Worm (Caenorhabditis elegans) whole organism, L2 larva: ENCODE data around the gene efl-2.

Experiments
- C34F6.9 ChIP-seq: fragments of 150-350 bp; optimal IDR thresholded peaks from 2 replicates; lab custom pipeline; 2014; ENCODE audit warnings: missing biosample characterization, missing genetic modification characterization
- R02D3.7 ChIP-seq: fragments of 150-350 bp; optimal IDR thresholded peaks from 2 replicates; lab custom pipeline; 2014; ENCODE audit warnings: missing biosample characterization, missing genetic modification characterization
- Y55F3AM.14 ChIP-seq: fragments of 200-800 bp; sonication (Bioruptor generic); optimal IDR thresholded peaks from 2 replicates; lab custom pipeline; 2018; ENCODE audit warnings: mild to moderate bottlenecking, missing genetic modification characterization, missing compliant biosample characterization
- ZK546.5 ChIP-seq: sonication (generic microtip); optimal IDR thresholded peaks from 2 replicates; lab custom pipeline; 2017; ENCODE audit warnings: missing biosample characterization, missing genetic modification characterization
- alr-1 ChIP-seq: fragments of 150-350 bp; optimal IDR thresholded peaks from 2 replicates; lab custom pipeline; 2014; ENCODE audit warnings: missing biosample characterization, missing genetic modification characterization
- blmp-1 ChIP-seq: sonication (generic microtip); optimal IDR thresholded peaks from 2 replicates; lab custom pipeline; 2017; ENCODE audit warnings: missing genetic modification characterization, mild to moderate bottlenecking, missing compliant biosample characterization, antibody characterized with exemption, moderate library complexity; ENCODE audit not compliant: insufficient read depth
- ceh-16 ChIP-seq: fragments of 150-350 bp; optimal IDR thresholded peaks from 2 replicates; lab custom pipeline; 2014; ENCODE audit warnings: missing biosample characterization, missing genetic modification characterization
- ceh-82 ChIP-seq: fragments of 150-350 bp; optimal IDR thresholded peaks from 2 replicates; lab custom pipeline; 2014; ENCODE audit warnings: missing biosample characterization, missing genetic modification characterization
- crh-2 ChIP-seq: sonication (generic microtip); optimal IDR thresholded peaks from 2 replicates; lab custom pipeline; 2017; ENCODE audit warnings: missing biosample characterization, missing genetic modification characterization
- elt-1 ChIP-seq: fragments of 150-350 bp; optimal IDR thresholded peaks from 2 replicates; lab custom pipeline; 2014; ENCODE audit warnings: missing biosample characterization, missing genetic modification characterization
- gmeb-1 ChIP-seq: fragments of 150-350 bp; optimal IDR thresholded peaks from 2 replicates; lab custom pipeline; 2014; ENCODE audit warnings: missing biosample characterization, missing genetic modification characterization
- lin-13 ChIP-seq: fragments of 150-350 bp; optimal IDR thresholded peaks from 2 replicates; lab custom pipeline; 2014; ENCODE audit warnings: missing biosample characterization, missing genetic modification reagents, missing genetic modification characterization
- lin-39 ChIP-seq: fragments of 150-350 bp; optimal IDR thresholded peaks from 2 replicates; lab custom pipeline; 2014; ENCODE audit warnings: missing biosample characterization, missing genetic modification reagents, missing genetic modification characterization
- mab-5 ChIP-seq: fragments of 150-350 bp; optimal IDR thresholded peaks from 2 replicates; lab custom pipeline; 2014; ENCODE audit warnings: missing biosample characterization, missing genetic modification characterization
- mbf-1 ChIP-seq: sonication (generic microtip); optimal IDR thresholded peaks from 2 replicates; lab custom pipeline; 2017; ENCODE audit warnings: missing biosample characterization, missing genetic modification characterization
- mdl-1 ChIP-seq, 2 experiments: fragments of 150-350 bp in 1 of 2; sonication (generic microtip) in 1 of 2; optimal IDR thresholded peaks; 2 replicates each; lab custom pipeline; 2017; ENCODE audit warnings: missing biosample characterization in 2 of 2, missing genetic modification characterization in 2 of 2
- nhr-10 ChIP-seq: sonication (generic microtip); optimal IDR thresholded peaks from 2 replicates; lab custom pipeline; 2017; ENCODE audit warnings: missing biosample characterization, missing genetic modification characterization
- nhr-129 ChIP-seq: fragments of 150-350 bp; optimal IDR thresholded peaks from 2 replicates; lab custom pipeline; 2014; ENCODE audit warnings: missing biosample characterization, missing genetic modification characterization
- nhr-21 ChIP-seq: fragments of 150-350 bp; optimal IDR thresholded peaks from 2 replicates; lab custom pipeline; 2014; ENCODE audit warnings: missing biosample characterization, missing genetic modification characterization
- nhr-23 ChIP-seq: fragments of 150-350 bp; optimal IDR thresholded peaks from 2 replicates; lab custom pipeline; 2014; ENCODE audit warnings: missing biosample characterization, missing genetic modification reagents, missing genetic modification characterization
- nhr-237 ChIP-seq: fragments of 150-350 bp; optimal IDR thresholded peaks from 2 replicates; lab custom pipeline; 2014; ENCODE audit warnings: missing biosample characterization, missing genetic modification characterization
- nhr-25 ChIP-seq: fragments of 150-350 bp; sonication (generic microtip); optimal IDR thresholded peaks from 3 replicates; lab custom pipeline; 2014; ENCODE audit warnings: missing biosample characterization, missing genetic modification characterization
- nhr-6 ChIP-seq: fragments of 150-350 bp; optimal IDR thresholded peaks from 2 replicates; lab custom pipeline; 2014; ENCODE audit warnings: missing biosample characterization, missing genetic modification characterization
- nhr-77 ChIP-seq: fragments of 150-350 bp; optimal IDR thresholded peaks from 2 replicates; lab custom pipeline; 2014; ENCODE audit warnings: missing biosample characterization, missing genetic modification characterization
- sem-4 ChIP-seq: fragments of 150-350 bp; optimal IDR thresholded peaks from 2 replicates; lab custom pipeline; 2014; ENCODE audit warnings: missing biosample characterization, missing genetic modification reagents, missing genetic modification characterization
- sma-3 ChIP-seq: sonication (generic microtip); optimal IDR thresholded peaks from 2 replicates; lab custom pipeline; 2016; ENCODE audit warnings: missing genetic modification reagents, missing genetic modification characterization, missing compliant biosample characterization
- sma-9 ChIP-seq, 2 experiments: fragments of 150-350 bp in 1 of 2; sonication (generic microtip) in 1 of 2; optimal IDR thresholded peaks; 2 replicates each; lab custom pipeline; 2014 to 2016; ENCODE audit warnings: missing genetic modification characterization in 2 of 2, mild to moderate bottlenecking in 1 of 2, missing biosample characterization in 1 of 2, missing compliant biosample characterization in 1 of 2, missing genetic modification reagents in 1 of 2, moderate library complexity in 1 of 2
- snpc-4 ChIP-seq: fragments of 150-350 bp; optimal IDR thresholded peaks from 2 replicates; lab custom pipeline; 2014; ENCODE audit warnings: missing biosample characterization, missing genetic modification characterization
- zag-1 ChIP-seq: fragments of 150-350 bp; optimal IDR thresholded peaks from 2 replicates; lab custom pipeline; 2014; ENCODE audit warnings: missing biosample characterization, missing genetic modification characterization
- ztf-1 ChIP-seq: fragments of 200-800 bp; sonication (Bioruptor generic); conservative IDR thresholded peaks from 2 replicates; pipeline ENCODE4 v1.3.6; 2022; ENCODE audit warnings: missing genetic modification characterization, missing compliant biosample characterization
- ztf-11 ChIP-seq: sonication (generic microtip); optimal IDR thresholded peaks from 2 replicates; lab custom pipeline; 2017; ENCODE audit warnings: missing biosample characterization, missing genetic modification characterization
- ztf-4 ChIP-seq: fragments of 150-350 bp; optimal IDR thresholded peaks from 2 replicates; lab custom pipeline; 2014; ENCODE audit warnings: missing biosample characterization, missing genetic modification characterization

Gene efl-2

ce11 chrII:13414099-13414498, 8.2 kb downstream of the efl-2 start:
- TF ChIP-seq snpc-4 (tag; lab: Kevin White, UChicago): no peak
- TF ChIP-seq ztf-1 (GFP tag; lab: Robert Waterston, UW): no peak
- TF ChIP-seq lin-39 (tag; lab: Kevin White, UChicago): no peak
- no peak for TF ChIP-seq sma-9 (GFP tag; optimal IDR thresholded peaks at IDR 0.05; lab: Kevin White, UChicago)
- TF ChIP-seq sma-9 (tag; optimal IDR thresholded peaks at IDR 0.05; lab: Kevin White, UChicago): no peak
- no peak for TF ChIP-seq mdl-1 (tag; optimal IDR thresholded peaks at IDR 0.05; lab: Kevin White, UChicago)
- no peak for TF ChIP-seq crh-2
- TF ChIP-seq blmp-1: no peak
- TF ChIP-seq C34F6.9 (tag; lab: Kevin White, UChicago): no peak
- TF ChIP-seq nhr-237 (tag; lab: Kevin White, UChicago): no peak
- no peak for TF ChIP-seq nhr-10 (tag; lab: Kevin White, UChicago)
- TF ChIP-seq lin-13: no peak
- TF ChIP-seq ztf-11: no peak
- no peak for TF ChIP-seq elt-1 (tag; lab: Kevin White, UChicago)
- TF ChIP-seq alr-1 (tag; lab: Kevin White, UChicago): no peak
- no peak for TF ChIP-seq nhr-25 (tag; lab: Kevin White, UChicago)
- TF ChIP-seq zag-1 (tag; lab: Kevin White, UChicago): no peak

- TF ChIP-seq alr-1 (tag; lab: Kevin White, UChicago): no peak
- no peak for TF ChIP-seq sma-9 (GFP tag; optimal IDR thresholded peaks at IDR 0.05; lab: Kevin White, UChicago)
- no peak for TF ChIP-seq sma-9 (tag; optimal IDR thresholded peaks at IDR 0.05; lab: Kevin White, UChicago)
These were observed 8.7 kb downstream of the efl-2 start, which contains the start of gene Y48E1C.1 for ce11 chrII:13414554-13415057. Gene Y48E1C.1, plus strand, starts transcription at chrII:13415007.

ce11 chrII:13416552-13416951, 10.6 kb downstream of the efl-2 start:
- TF ChIP-seq lin-39 (tag; lab: Kevin White, UChicago) (no peak), R02D3.7 (tag; lab: Kevin White, UChicago) (no peak), mbf-1 (tag; lab: Kevin White, UChicago) (no peak), gmeb-1 (tag; lab: Kevin White, UChicago) (no peak), ztf-1 (GFP tag; lab: Robert Waterston, UW) (no peak), ztf-4 (tag; lab: Kevin White, UChicago) (no peak), sma-9 (GFP tag; optimal IDR thresholded peaks at IDR 0.05; lab: Kevin White, UChicago) (no peak), sma-9 (tag; optimal IDR thresholded peaks at IDR 0.05; lab: Kevin White, UChicago) (no peak), nhr-10 (tag; lab: Kevin White, UChicago) (no peak), ceh-16 (tag; lab: Kevin White, UChicago) (no peak), snpc-4 (tag; lab: Kevin White, UChicago) (no peak)

ce11 chrII:13417452-13418031, 11.6 kb downstream of the efl-2 start:
- TF ChIP-seq nhr-77 (tag; lab: Kevin White, UChicago) (no peak), nhr-25 (tag; lab: Kevin White, UChicago) (no peak), ZK546.5 (tag; lab: Kevin White, UChicago) (no peak), sem-4 (tag; lab: Kevin White, UChicago) (no peak), nhr-21 (tag; lab: Kevin White, UChicago) (no peak), Y55F3AM.14 (GFP tag; lab: Kevin White, UChicago) (no peak), nhr-6 (tag; lab: Kevin White, UChicago) (no peak), lin-13 (no peak), nhr-10 (tag; lab: Kevin White, UChicago) (no peak), R02D3.7 (tag; lab: Kevin White, UChicago) (no peak), ztf-4 (tag; lab: Kevin White, UChicago) (no peak), lin-39 (tag; lab: Kevin White, UChicago) (no peak), nhr-129 (tag; lab: Kevin White, UChicago) (no peak), nhr-23 (tag; lab: Kevin White, UChicago) (no peak), mab-5 (tag; lab: Kevin White, UChicago) (no peak), zag-1 (tag; lab: Kevin White, UChicago) (no peak), alr-1 (tag; lab: Kevin White, UChicago) (no peak), elt-1 (tag; lab: Kevin White, UChicago) (no peak), snpc-4 (tag; lab: Kevin White, UChicago) (no peak)

ce11 chrII:13424242-13424641, 18.3 kb downstream of the efl-2 start, which contains the start of gene Y48E1C.2:
Gene Y48E1C.2, plus strand, starts transcription at chrII:13424542.
- TF ChIP-seq R02D3.7 (tag; lab: Kevin White, UChicago): no peak
- no peak for TF ChIP-seq mdl-1 (tag; optimal IDR thresholded peaks at IDR 0.05; lab: Kevin White, UChicago)
- TF ChIP-seq ceh-82 (tag; lab: Kevin White, UChicago): no peak
- TF ChIP-seq sma-3 (GFP tag; lab: Kevin White, UChicago): no peak
- no peak for TF ChIP-seq ZK546.5 (tag; lab: Kevin White, UChicago)
